Worm (Caenorhabditis elegans): ENCODE results near the gene eppl-1.

eppl-1 gene

ce11 chrIV:8446904-8447303 lies 4.7 kb downstream of the eppl-1 start, which contains the start of gene T01B11.1:
T01B11.1 (plus strand) TSS chrIV:8447204.
- no peak for TF ChIP-seq gei-17 (GFP tag; optimal IDR thresholded peaks at IDR 0.05)
- no peak for TF ChIP-seq let-526 (GFP tag; IDR thresholded peaks at IDR 0.05)
- no peak for TF ChIP-seq nhr-90 (tag; optimal IDR thresholded peaks at IDR 0.05)
- TF ChIP-seq C17E4.6 (GFP tag; IDR thresholded peaks at IDR 0.05), result no peak
- no peak for TF ChIP-seq nfya-2 (GFP tag; IDR thresholded peaks at IDR 0.05)
- no peak for TF ChIP-seq hsf-1 (GFP tag; IDR thresholded peaks at IDR 0.05)
- TF ChIP-seq lag-1 (GFP tag; IDR thresholded peaks at IDR 0.05), result no peak
- TF ChIP-seq cebp-1 (GFP tag; IDR thresholded peaks at IDR 0.05), result no peak
- TF ChIP-seq cebp-1 (tag; optimal IDR thresholded peaks at IDR 0.05), result no peak
- no peak for TF ChIP-seq let-607 (tag; optimal IDR thresholded peaks at IDR 0.05)
- no peak for TF ChIP-seq sptf-2 (GFP tag; optimal IDR thresholded peaks at IDR 0.05)

ce11 chrIV:8432709-8433108 lies 18.9 kb downstream of the eppl-1 start, which contains the start of the genes T26A8.4 and pdtf-1:
T26A8.4 (minus strand) TSS chrIV:8432893.
pdtf-1 (plus strand) TSS chrIV:8433038.
- peak; percentile 95 for TF ChIP-seq pbrm-1 (GFP tag; IDR thresholded peaks at IDR 0.05)
- peak; percentile 89 for TF ChIP-seq ceh-91 (GFP tag; IDR thresholded peaks at IDR 0.05)
- TF ChIP-seq efl-1 (GFP tag; optimal IDR thresholded peaks at IDR 0.05), result peak; percentile 60
- no peak for TF ChIP-seq bed-2 (GFP tag; IDR thresholded peaks at IDR 0.05)
- no peak for TF ChIP-seq nhr-120 (GFP tag; IDR thresholded peaks at IDR 0.05)
- TF ChIP-seq rcor-1 (GFP tag; IDR thresholded peaks at IDR 0.05), result peak; percentile 89
- TF ChIP-seq F57C9.4 (tag; optimal IDR thresholded peaks at IDR 0.05), result no peak
- TF ChIP-seq aptf-3 (GFP tag; IDR thresholded peaks at IDR 0.05), result no peak
- TF ChIP-seq zfh-2 (GFP tag; conservative IDR thresholded peaks at IDR 0.05), result no peak
- TF ChIP-seq fkh-3 (tag; optimal IDR thresholded peaks at IDR 0.05), result no peak
- TF ChIP-seq snpc-4 (GFP tag; optimal IDR thresholded peaks at IDR 0.05), result peak; percentile 60
- peak; percentile 81 to 93 (median 88) for TF ChIP-seq snpc-4 (tag; optimal IDR thresholded peaks at IDR 0.05)
- peak; percentile 88; the same call in 1 of the 2 replicates for TF ChIP-seq Y67H2A.10 (GFP tag; conservative IDR thresholded peaks at IDR 0.05)
- peak; percentile 86 for TF ChIP-seq lir-1 (GFP tag; conservative IDR thresholded peaks at IDR 0.05)
- no peak for TF ChIP-seq nfya-1 (tag; optimal IDR thresholded peaks at IDR 0.05; ENCODE audit: borderline replicate concordance, insufficient read depth)
- no peak for TF ChIP-seq ztf-25 (GFP tag; IDR thresholded peaks at IDR 0.05)
- TF ChIP-seq repo-1 (tag; optimal IDR thresholded peaks at IDR 0.05), result peak; percentile 60
- TF ChIP-seq madf-3 (GFP tag; IDR thresholded peaks at IDR 0.05), result peak; percentile 99
- 0 out of 2 replicates have a peak, but pooled peaks have one; percentile 62 for TF ChIP-seq Y56A3A.18 (GFP tag; IDR thresholded peaks at IDR 0.05)
- TF ChIP-seq Y53G8AR.9 (GFP tag; conservative IDR thresholded peaks at IDR 0.05), result peak; percentile 60; the same call in 1 of the 2 replicates
- TF ChIP-seq atf-7 (tag; optimal IDR thresholded peaks at IDR 0.05), result peak; percentile 26
- TF ChIP-seq B0336.3 (GFP tag; IDR thresholded peaks at IDR 0.05), result peak; percentile 65; the same call in 1 of the 2 replicates
- TF ChIP-seq madf-10 (tag; optimal IDR thresholded peaks at IDR 0.05), result peak; percentile 69
- peak; percentile 88 for TF ChIP-seq D2030.7 (GFP tag; IDR thresholded peaks at IDR 0.05)
- TF ChIP-seq C17E4.6 (GFP tag; IDR thresholded peaks at IDR 0.05), result peak; percentile 79
- TF ChIP-seq ekl-4 (GFP tag; IDR thresholded peaks at IDR 0.05), result peak; percentile 92
- TF ChIP-seq mes-4 (tag; optimal IDR thresholded peaks at IDR 0.05), result no peak
- TF ChIP-seq ZK185.1 (tag; optimal IDR thresholded peaks at IDR 0.05; ENCODE audit: poor library complexity, severe bottlenecking), result peak; percentile 89
- peak; percentile 87 to 88 for TF ChIP-seq let-607 (tag; optimal IDR thresholded peaks at IDR 0.05)
- no peak for TF ChIP-seq bed-1 (GFP tag; IDR thresholded peaks at IDR 0.05)
- TF ChIP-seq dox-1 (GFP tag; IDR thresholded peaks at IDR 0.05), result peak; percentile 92
- no peak for TF ChIP-seq F10E7.11 (tag; optimal IDR thresholded peaks at IDR 0.05)
- TF ChIP-seq chd-7 (tag; optimal IDR thresholded peaks at IDR 0.05), result peak; percentile 41
- peak; percentile 63 for TF ChIP-seq egrh-3 (GFP tag; IDR thresholded peaks at IDR 0.05)
- peak; percentile 97 for TF ChIP-seq ceh-27 (GFP tag; optimal IDR thresholded peaks at IDR 0.05)
- peak; percentile 72 for TF ChIP-seq Y79H2A.3 (GFP tag; conservative IDR thresholded peaks at IDR 0.05)
- TF ChIP-seq nhr-80 (tag; optimal IDR thresholded peaks at IDR 0.05), result peak; percentile 12
- peak; percentile 68; the same call in 1 of the 2 replicates for TF ChIP-seq Y95B8A.8 (GFP tag; IDR thresholded peaks at IDR 0.05)
- peak; percentile 92 for TF ChIP-seq F23B12.7 (tag; optimal IDR thresholded peaks at IDR 0.05; ENCODE audit: insufficient read depth)

Data from whole organism, young adult.